Worm (Caenorhabditis elegans) whole organism, young adult: ENCODE results near the gene Y69H2.3.

Experiments
- lin-26 ChIP-seq: fragments of 200-800 bp; sonication (Bioruptor generic); IDR thresholded peaks from 2 replicates; pipeline ENCODE4 v1.3.6; 2022; ENCODE audit warnings: missing genetic modification reagents, missing genetic modification characterization, missing compliant biosample characterization
- nhr-90 ChIP-seq: sonication (generic microtip); optimal IDR thresholded peaks from 2 replicates; lab custom pipeline; 2016; ENCODE audit warnings: missing genotype, mild to moderate bottlenecking, missing genetic modification characterization, missing compliant biosample characterization
- tlf-1 ChIP-seq: fragments of 200-800 bp; sonication (Bioruptor generic); optimal IDR thresholded peaks from 2 replicates; lab custom pipeline; 2018; ENCODE audit warnings: mild to moderate bottlenecking, missing genetic modification characterization, missing compliant biosample characterization

- no peak for TF ChIP-seq lin-26 (GFP tag; lab: Robert Waterston, UW)
- no peak for TF ChIP-seq nhr-90 (tag; lab: Kevin White, UChicago)
- no peak for TF ChIP-seq tlf-1 (GFP tag; lab: Kevin White, UChicago)
Observed at ce11 chrV:18657391-18657790, 6.5 kb downstream of the Y69H2.3 start.
